Worm (Caenorhabditis elegans) whole organism, young adult: ENCODE measurements around the gene F11G11.5.

Experiments
- B0035.1 ChIP-seq: sonication (generic microtip); optimal IDR thresholded peaks from 2 replicates; lab custom pipeline; 2016; ENCODE audit warnings: missing genetic modification characterization, mild to moderate bottlenecking, missing compliant biosample characterization, missing genotype, missing genetic modification reagents
- D2030.7 ChIP-seq: fragments of 200-800 bp; sonication (Bioruptor generic); IDR thresholded peaks from 2 replicates; pipeline ENCODE4 v1.3.6; 2022; ENCODE audit warnings: missing genetic modification reagents, missing genetic modification characterization, missing compliant biosample characterization
- F10E7.11 ChIP-seq: sonication (generic microtip); optimal IDR thresholded peaks from 2 replicates; lab custom pipeline; 2017; ENCODE audit warnings: mild to moderate bottlenecking, missing genetic modification characterization, moderate library complexity, missing compliant biosample characterization
- F33H1.4 ChIP-seq: fragments of 200-800 bp; sonication (Bioruptor generic); IDR thresholded peaks from 2 replicates; pipeline ENCODE4 v1.3.6; 2022; ENCODE audit warnings: missing genetic modification reagents, missing genetic modification characterization, missing compliant biosample characterization
- F49E8.2 ChIP-seq: sonication (generic microtip); optimal IDR thresholded peaks from 3 replicates; lab custom pipeline; 2017; ENCODE audit warnings: missing genetic modification characterization, mild to moderate bottlenecking, missing compliant biosample characterization, antibody characterized with exemption, moderate library complexity; ENCODE audit not compliant: insufficient read depth
- K11D2.4 ChIP-seq: fragments of 200-800 bp; sonication (Bioruptor generic); IDR thresholded peaks from 2 replicates; pipeline ENCODE4 v1.3.6; 2022; ENCODE audit warnings: missing genetic modification reagents, missing genetic modification characterization, missing compliant biosample characterization
- K12H6.12 ChIP-seq: fragments of 200-800 bp; sonication (Bioruptor generic); optimal IDR thresholded peaks from 2 replicates; lab custom pipeline; 2018; ENCODE audit warnings: mild to moderate bottlenecking, missing genetic modification characterization, missing compliant biosample characterization
- Y56A3A.18 ChIP-seq: fragments of 200-800 bp; sonication (Bioruptor generic); IDR thresholded peaks from 2 replicates; pipeline ENCODE4 v1.3.6; 2022; ENCODE audit warnings: missing genetic modification reagents, missing genetic modification characterization, missing compliant biosample characterization
- atf-7 ChIP-seq: sonication (generic microtip); optimal IDR thresholded peaks from 2 replicates; lab custom pipeline; 2017; ENCODE audit warnings: mild to moderate bottlenecking, missing genetic modification characterization, missing compliant biosample characterization
- athp-1 ChIP-seq: sonication (generic microtip); optimal IDR thresholded peaks from 2 replicates; lab custom pipeline; 2017; ENCODE audit warnings: mild to moderate bottlenecking, missing genetic modification characterization, missing compliant biosample characterization
- ccch-3 ChIP-seq: fragments of 200-800 bp; sonication (Bioruptor generic); optimal IDR thresholded peaks from 2 replicates; lab custom pipeline; 2018; ENCODE audit warnings: mild to moderate bottlenecking, missing genetic modification characterization, missing compliant biosample characterization
- cebp-1 ChIP-seq, 2 experiments: fragments of 200-800 bp in 1 of 2; sonication (Bioruptor generic) in 1 of 2; sonication (generic microtip) in 1 of 2; IDR thresholded peaks in 1 of 2; optimal IDR thresholded peaks in 1 of 2; 2 replicates each; pipeline versions ENCODE4 v1.3.6 to Lab custom; 2017 to 2022; ENCODE audit warnings: missing compliant biosample characterization in 2 of 2, missing genetic modification characterization in 2 of 2, mild to moderate bottlenecking in 1 of 2, missing genetic modification reagents in 1 of 2, moderate library complexity in 1 of 2
- ceh-58 ChIP-seq: fragments of 200-800 bp; sonication (Bioruptor generic); IDR thresholded peaks from 2 replicates; pipeline ENCODE4 v1.3.6; 2022; ENCODE audit warnings: missing genetic modification characterization, missing compliant biosample characterization
- ceh-79 ChIP-seq: sonication (generic microtip); optimal IDR thresholded peaks from 2 replicates; lab custom pipeline; 2017; ENCODE audit warnings: mild to moderate bottlenecking, missing genetic modification characterization, missing compliant biosample characterization
- chd-7 ChIP-seq: sonication (generic microtip); optimal IDR thresholded peaks from 2 replicates; lab custom pipeline; 2016; ENCODE audit warnings: mild to moderate bottlenecking, missing genetic modification characterization, moderate library complexity, missing compliant biosample characterization
- dox-1 ChIP-seq: fragments of 200-800 bp; sonication (Bioruptor generic); IDR thresholded peaks from 2 replicates; pipeline ENCODE4 v1.3.6; 2022; ENCODE audit warnings: missing genetic modification reagents, missing genetic modification characterization, missing compliant biosample characterization
- dpl-1 ChIP-seq: fragments of 150-350 bp; optimal IDR thresholded peaks from 2 replicates; lab custom pipeline; 2014; ENCODE audit warnings: missing biosample characterization, missing genetic modification reagents, missing genetic modification characterization
- egl-44 ChIP-seq: fragments of 200-800 bp; sonication (Bioruptor generic); IDR thresholded peaks from 2 replicates; pipeline ENCODE4 v1.3.6; 2022; ENCODE audit warnings: missing genetic modification reagents, missing genetic modification characterization, missing compliant biosample characterization
- egrh-3 ChIP-seq: fragments of 200-800 bp; sonication (Bioruptor generic); IDR thresholded peaks from 2 replicates; pipeline ENCODE4 v1.3.6; 2022; ENCODE audit warnings: missing genetic modification reagents, missing genetic modification characterization, missing compliant biosample characterization
- ekl-4 ChIP-seq: fragments of 200-800 bp; sonication (Bioruptor generic); IDR thresholded peaks from 2 replicates; pipeline ENCODE4 v1.3.6; 2022; ENCODE audit warnings: missing genetic modification reagents, missing genetic modification characterization, missing compliant biosample characterization
- hlh-26 ChIP-seq: fragments of 200-800 bp; sonication (Bioruptor generic); conservative IDR thresholded peaks from 2 replicates; pipeline ENCODE4 v1.3.6; 2022; ENCODE audit warnings: missing genetic modification reagents, missing genetic modification characterization, missing compliant biosample characterization
- hsf-1 ChIP-seq: fragments of 200-800 bp; sonication (Bioruptor generic); IDR thresholded peaks from 2 replicates; pipeline ENCODE4 v1.3.6; 2022; ENCODE audit warnings: missing genetic modification reagents, missing genetic modification characterization, missing compliant biosample characterization
- let-526 ChIP-seq: fragments of 200-800 bp; sonication (Bioruptor generic); IDR thresholded peaks from 2 replicates; pipeline ENCODE4 v1.3.6; 2022; ENCODE audit warnings: missing genetic modification reagents, missing genetic modification characterization, missing compliant biosample characterization
- lin-26 ChIP-seq: fragments of 200-800 bp; sonication (Bioruptor generic); IDR thresholded peaks from 2 replicates; pipeline ENCODE4 v1.3.6; 2022; ENCODE audit warnings: missing genetic modification reagents, missing genetic modification characterization, missing compliant biosample characterization
- lin-40 ChIP-seq: sonication (generic microtip); optimal IDR thresholded peaks from 2 replicates; lab custom pipeline; 2016; ENCODE audit warnings: missing genetic modification characterization, mild to moderate bottlenecking, missing compliant biosample characterization, missing genotype, missing genetic modification reagents
- lsl-1 ChIP-seq: fragments of 200-800 bp; sonication (Bioruptor generic); optimal IDR thresholded peaks from 2 replicates; lab custom pipeline; 2018; ENCODE audit warnings: mild to moderate bottlenecking, missing genetic modification characterization, moderate library complexity, missing compliant biosample characterization
- madf-3 ChIP-seq: fragments of 200-800 bp; sonication (Bioruptor generic); IDR thresholded peaks from 2 replicates; pipeline ENCODE4 v1.3.6; 2022; ENCODE audit warnings: missing genetic modification reagents, missing genetic modification characterization, missing compliant biosample characterization
- madf-6 ChIP-seq: fragments of 200-800 bp; sonication (Bioruptor generic); IDR thresholded peaks from 2 replicates; pipeline ENCODE4 v1.3.6; 2022; ENCODE audit warnings: missing genetic modification reagents, missing genetic modification characterization, missing compliant biosample characterization
- nhr-179 ChIP-seq: sonication (generic microtip); optimal IDR thresholded peaks from 2 replicates; lab custom pipeline; 2016; ENCODE audit warnings: mild to moderate bottlenecking, missing genetic modification characterization, missing compliant biosample characterization
- rpc-1 ChIP-seq, 2 experiments: fragments of 150-350 bp in 1 of 2; sonication (generic microtip) in 1 of 2; optimal IDR thresholded peaks; 2 replicates each; lab custom pipeline; 2014 to 2018; ENCODE audit warnings: missing biosample characterization in 1 of 2, missing genetic modification characterization in 1 of 2, missing genetic modification reagents in 1 of 2, missing genotype in 1 of 2
- tlf-1 ChIP-seq: fragments of 200-800 bp; sonication (Bioruptor generic); optimal IDR thresholded peaks from 2 replicates; lab custom pipeline; 2018; ENCODE audit warnings: mild to moderate bottlenecking, missing genetic modification characterization, missing compliant biosample characterization
- zfh-2 ChIP-seq: fragments of 200-800 bp; sonication (Bioruptor generic); conservative IDR thresholded peaks from 2 replicates; pipeline ENCODE4 v1.3.6; 2022; ENCODE audit warnings: missing genetic modification reagents, missing genetic modification characterization, missing compliant biosample characterization
- ztf-22 ChIP-seq: fragments of 200-800 bp; sonication (Bioruptor generic); optimal IDR thresholded peaks from 2 replicates; lab custom pipeline; 2018; ENCODE audit warnings: mild to moderate bottlenecking, missing genetic modification characterization, moderate library complexity, missing compliant biosample characterization
- ztf-26 ChIP-seq: sonication (generic microtip); optimal IDR thresholded peaks from 2 replicates; lab custom pipeline; 2017; ENCODE audit warnings: missing genetic modification characterization, missing compliant biosample characterization

Gene F11G11.5

ce11 chrII:4863357-4863756 lies 5.6 kb downstream of the F11G11.5 start, which contains the start of the genes mpst-4 and F11G11.14:
Gene mpst-4 (minus strand): TSS chrII:4863457.
Gene F11G11.14 (plus strand): TSS chrII:4863681.
- TF ChIP-seq lin-26 (no peak), cebp-1 (GFP tag; IDR thresholded peaks at IDR 0.05; lab: Robert Waterston, UW) (no peak), cebp-1 (tag; optimal IDR thresholded peaks at IDR 0.05; lab: Kevin White, UChicago) (no peak), ceh-58 (GFP tag; lab: Robert Waterston, UW) (no peak), dpl-1 (GFP tag; lab: Kevin White, UChicago) (no peak), Y56A3A.18 (no peak), madf-3 (GFP tag; lab: Robert Waterston, UW) (no peak)

- TF ChIP-seq rpc-1 (optimal IDR thresholded peaks at IDR 0.05; lab: Kevin White, UChicago) (no peak), rpc-1 (tag; optimal IDR thresholded peaks at IDR 0.05; lab: Kevin White, UChicago) (no peak), F49E8.2 (tag; lab: Kevin White, UChicago) (no peak)
Observed at ce11 chrII:4866045-4866444, 8.3 kb downstream of the F11G11.5 start.

- peak; percentile 77 for TF ChIP-seq zfh-2 (GFP tag; lab: Robert Waterston, UW)
- TF ChIP-seq ceh-58 (GFP tag; lab: Robert Waterston, UW) = 0 out of 2 replicates have a peak, but pooled peaks have one; percentile 11
- TF ChIP-seq egrh-3 (GFP tag; lab: Robert Waterston, UW) = peak; percentile 91
- TF ChIP-seq egl-44 = 0 out of 2 replicates have a peak, but pooled peaks have one; percentile 7
- TF ChIP-seq dox-1 (GFP tag; lab: Robert Waterston, UW) = 0 out of 2 replicates have a peak, but pooled peaks have one; percentile 33
Observed at ce11 chrII:4866819-4867218, 9.1 kb downstream of the F11G11.5 start.

ce11 chrII:4867476-4867875 lies 9.8 kb downstream of the F11G11.5 start, which contains the start of gene col-17:
Gene col-17 (minus strand): TSS chrII:4867576.
- TF ChIP-seq F33H1.4 (GFP tag; lab: Robert Waterston, UW) (no peak), hsf-1 (no peak), B0035.1 (tag; lab: Kevin White, UChicago) (no peak), madf-6 (GFP tag; lab: Robert Waterston, UW) (no peak), ceh-79 (tag; lab: Kevin White, UChicago) (no peak), ccch-3 (GFP tag; lab: Kevin White, UChicago) (no peak)

- TF ChIP-seq zfh-2 (GFP tag; lab: Robert Waterston, UW) = peak; percentile 93
- peak; percentile 1 for TF ChIP-seq ztf-26 (tag; lab: Kevin White, UChicago)
- TF ChIP-seq ztf-22 (GFP tag; lab: Kevin White, UChicago) = no peak
- TF ChIP-seq lin-26 = 0 out of 2 replicates have a peak, but pooled peaks have one; percentile 32
- peak; percentile 89 for TF ChIP-seq egrh-3 (GFP tag; lab: Robert Waterston, UW)
- TF ChIP-seq lsl-1 (GFP tag; lab: Kevin White, UChicago) = no peak
- TF ChIP-seq tlf-1 (GFP tag; lab: Kevin White, UChicago) = no peak
- 0 out of 2 replicates have a peak, but pooled peaks have one; percentile 46 for TF ChIP-seq K11D2.4 (GFP tag; lab: Robert Waterston, UW)
- TF ChIP-seq hlh-26 = 0 out of 2 replicates have a peak, but pooled peaks have one; percentile 11
- TF ChIP-seq chd-7 (tag; lab: Kevin White, UChicago) = no peak
- TF ChIP-seq athp-1 (tag; lab: Kevin White, UChicago) = no peak
- TF ChIP-seq, all 124 proteins: peak for 6
Observed at ce11 chrII:4869793-4870343, 12.1 kb downstream of the F11G11.5 start.

ce11 chrII:4870691-4871090 lies 13.0 kb downstream of the F11G11.5 start, which contains the start of gene col-20:
Gene col-20 (minus strand): TSS chrII:4870791.
- TF ChIP-seq ztf-26 (tag; lab: Kevin White, UChicago) (no peak), atf-7 (tag; lab: Kevin White, UChicago) (no peak), F10E7.11 (tag; lab: Kevin White, UChicago) (no peak), lin-40 (tag; lab: Kevin White, UChicago) (no peak), ekl-4 (GFP tag; lab: Robert Waterston, UW) (no peak), K12H6.12 (no peak), ccch-3 (GFP tag; lab: Kevin White, UChicago) (no peak), D2030.7 (GFP tag; lab: Robert Waterston, UW) (no peak), nhr-179 (tag; lab: Kevin White, UChicago) (no peak), let-526 (GFP tag; lab: Robert Waterston, UW) (no peak)
